Worm (Caenorhabditis elegans) whole organism, mixed stage, embryonic: ENCODE results near the gene K03B4.4.

ENCODE experiments used
- blmp-1 ChIP-seq: fragments of 150-350 bp; optimal IDR thresholded peaks from 2 replicates; lab custom pipeline; 2014; ENCODE audit warnings: missing biosample characterization, missing genetic modification characterization
- drap-1 ChIP-seq: fragments of 200-800 bp; sonication (Bioruptor generic); optimal IDR thresholded peaks from 3 replicates; lab custom pipeline; 2018; ENCODE audit warnings: mild to moderate bottlenecking, missing genetic modification characterization, missing compliant biosample characterization
- elt-1 ChIP-seq: sonication (generic microtip); optimal IDR thresholded peaks from 2 replicates; lab custom pipeline; 2017; ENCODE audit warnings: missing genetic modification characterization, mild to moderate bottlenecking, missing compliant biosample characterization, antibody characterized with exemption, moderate library complexity, borderline replicate concordance; ENCODE audit not compliant: insufficient read depth
- nhr-12 ChIP-seq: fragments of 150-350 bp; optimal IDR thresholded peaks from 2 replicates; lab custom pipeline; 2014; ENCODE audit warnings: missing biosample characterization, missing genetic modification characterization
- nhr-237 ChIP-seq: fragments of 150-350 bp; optimal IDR thresholded peaks from 2 replicates; lab custom pipeline; 2014; ENCODE audit warnings: missing biosample characterization, missing genetic modification characterization
- nhr-28 ChIP-seq: fragments of 150-350 bp; optimal IDR thresholded peaks from 2 replicates; lab custom pipeline; 2014; ENCODE audit warnings: missing biosample characterization, missing genetic modification characterization
- snpc-4 ChIP-seq: fragments of 150-350 bp; optimal IDR thresholded peaks from 2 replicates; lab custom pipeline; 2014; ENCODE audit warnings: missing biosample characterization, missing genetic modification characterization
- zip-8 ChIP-seq: fragments of 150-350 bp; optimal IDR thresholded peaks from 2 replicates; lab custom pipeline; 2014; ENCODE audit warnings: missing biosample characterization, missing genetic modification characterization

- TF ChIP-seq snpc-4 (no peak), nhr-237 (no peak), elt-1 (tag; lab: Kevin White, UChicago) (no peak), nhr-12 (no peak), zip-8 (tag; lab: Kevin White, UChicago) (no peak), blmp-1 (no peak), drap-1 (no peak), nhr-28 (tag; lab: Kevin White, UChicago) (no peak)
Measured at ce11 chrV:4720884-4721464, 39.2 kb downstream of the K03B4.4 start.
